Worm (Caenorhabditis elegans): ENCODE results near the gene R08E3.1.

ce11 chrX:4787525-4787924 is 34.9 kb upstream of the R08E3.1 start:
- TF ChIP-seq hlh-8 (tag; optimal IDR thresholded peaks at IDR 0.05) (no peak), ceh-22 (tag; optimal IDR thresholded peaks at IDR 0.05) (no peak), F13H6.1 (tag; optimal IDR thresholded peaks at IDR 0.05) (no peak), ama-1 (optimal IDR thresholded peaks at IDR 0.05) (no peak), elt-2 (tag; optimal IDR thresholded peaks at IDR 0.05) (no peak), ahr-1 (tag; optimal IDR thresholded peaks at IDR 0.05) (no peak), ceh-30 (tag; optimal IDR thresholded peaks at IDR 0.05) (no peak), zip-5 (tag; optimal IDR thresholded peaks at IDR 0.05) (no peak), rnt-1 (tag; optimal IDR thresholded peaks at IDR 0.05) (no peak), nfya-1 (tag; optimal IDR thresholded peaks at IDR 0.05) (no peak), hlh-30 (tag; optimal IDR thresholded peaks at IDR 0.05; ENCODE audit: insufficient read depth) (no peak)
